Worm (Caenorhabditis elegans) whole organism, early embryonic: ENCODE measurements around the gene B0218.5.
"Not testable (repeated sequence)": the region's sequence is repeated elsewhere in the genome, so short reads cannot be mapped to it uniquely, and the experiment has no call there.

Experiments used
- ama-1 ChIP-seq: fragments of 150-350 bp; optimal IDR thresholded peaks from 2 replicates; lab custom pipeline; 2014
- ceh-13 ChIP-seq: fragments of 200-800 bp; sonication (Bioruptor generic); optimal IDR thresholded peaks from 2 replicates; lab custom pipeline; 2018; ENCODE audit warnings: mild to moderate bottlenecking, missing genetic modification characterization, missing compliant biosample characterization
- ceh-36 ChIP-seq: sonication (generic microtip); optimal IDR thresholded peaks from 2 replicates; lab custom pipeline; 2016; ENCODE audit warnings: missing genetic modification characterization, inconsistent platforms, missing compliant biosample characterization
- ets-7 ChIP-seq: sonication (generic microtip); optimal IDR thresholded peaks from 2 replicates; lab custom pipeline; 2016; ENCODE audit warnings: missing genotype, missing genetic modification characterization, missing compliant biosample characterization
- hmg-4 ChIP-seq: fragments of 200-800 bp; sonication (Bioruptor generic); optimal IDR thresholded peaks from 2 replicates; lab custom pipeline; 2018; ENCODE audit warnings: mild to moderate bottlenecking, missing genetic modification characterization, missing compliant biosample characterization
- pes-1 ChIP-seq: fragments of 200-800 bp; sonication (Bioruptor generic); IDR thresholded peaks from 2 replicates; pipeline ENCODE4 v1.3.6; 2022; ENCODE audit warnings: missing genetic modification reagents, missing genetic modification characterization, missing compliant biosample characterization
- scrt-1 ChIP-seq: fragments of 200-800 bp; sonication (Bioruptor generic); IDR thresholded peaks from 2 replicates; pipeline ENCODE4 v1.3.6; 2022; ENCODE audit warnings: missing genetic modification characterization, missing compliant biosample characterization

DNA sequence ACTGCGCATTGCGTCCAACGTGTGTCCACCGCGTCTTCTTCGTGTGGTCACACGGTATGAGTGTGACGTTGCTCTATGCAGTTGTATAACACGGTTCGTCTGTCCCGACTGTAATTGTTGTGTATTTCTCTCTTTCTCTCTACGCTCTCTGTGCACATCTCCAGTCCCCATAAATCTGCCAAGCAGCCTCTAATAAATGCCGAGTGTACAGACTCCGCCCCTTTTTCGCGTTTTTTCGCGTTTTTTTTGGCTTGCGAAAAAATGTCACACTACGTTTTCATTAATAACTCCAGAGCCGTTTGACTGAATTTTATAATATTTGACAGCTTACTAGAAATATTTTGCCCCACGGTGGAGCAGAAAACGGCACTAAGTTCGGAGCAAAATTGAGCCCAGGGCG lies 34.7 kb downstream of the B0218.5 start, which contains the start of gene erp-44.3:
- TF ChIP-seq ama-1 (lab: Kevin White, UChicago); ceh-36 (tag; lab: Kevin White, UChicago); pes-1; scrt-1; hmg-4 (GFP tag; lab: Kevin White, UChicago); ets-7 (tag; lab: Kevin White, UChicago); ceh-13 (GFP tag; lab: Kevin White, UChicago): not testable (repeated sequence)
